Worm (Caenorhabditis elegans): Measurements from ENCODE around the gene mec-18.

DNA sequence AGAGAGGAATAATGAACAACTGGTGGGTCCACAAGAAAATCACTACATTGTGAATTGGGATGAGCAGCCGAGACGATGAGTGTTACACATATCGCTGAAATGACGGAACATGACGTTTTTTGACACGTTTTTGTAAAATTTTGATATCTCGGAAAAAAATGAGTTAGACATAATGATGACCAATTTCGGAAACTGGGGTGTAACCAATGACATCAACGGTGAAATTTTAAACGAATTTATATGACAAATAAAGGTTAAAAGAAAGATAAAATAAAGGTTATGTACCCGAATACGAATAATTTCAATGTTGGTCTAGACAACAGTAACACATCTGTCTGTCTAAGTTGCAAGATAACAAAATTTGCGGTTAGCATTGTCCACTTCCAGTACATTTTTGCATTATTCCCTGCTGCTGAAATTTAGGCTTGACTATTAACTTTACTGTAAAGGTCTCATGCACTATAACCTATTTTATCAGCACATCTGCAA is 5.3 kb upstream of the mec-18 start, which contains the start of the genes twk-28 and ets-9:
- no peak for TF ChIP-seq mab-5 (tag; optimal IDR thresholded peaks at IDR 0.05)
- TF ChIP-seq zag-1 (tag; optimal IDR thresholded peaks at IDR 0.05): no peak
- TF ChIP-seq elt-3 (tag; optimal IDR thresholded peaks at IDR 0.05): no peak
- no peak for TF ChIP-seq lin-39 (tag; optimal IDR thresholded peaks at IDR 0.05)
- TF ChIP-seq fos-1 (tag; optimal IDR thresholded peaks at IDR 0.05): no peak
- no peak for TF ChIP-seq nhr-23 (tag; optimal IDR thresholded peaks at IDR 0.05)
- no peak for TF ChIP-seq F13H6.1 (tag; optimal IDR thresholded peaks at IDR 0.05)
- no peak for TF ChIP-seq unc-62 (GFP tag; optimal IDR thresholded peaks at IDR 0.05)
- no peak for TF ChIP-seq ama-1 (optimal IDR thresholded peaks at IDR 0.05)
- TF ChIP-seq ztf-4 (tag; optimal IDR thresholded peaks at IDR 0.05): no peak
- no peak for TF ChIP-seq nhr-11 (tag; optimal IDR thresholded peaks at IDR 0.05)
- TF ChIP-seq elt-1 (tag; optimal IDR thresholded peaks at IDR 0.05): no peak
- TF ChIP-seq unc-39 (tag; optimal IDR thresholded peaks at IDR 0.05): no peak

All from whole organism, L2 larva.